Fruit fly (Drosophila melanogaster) whole organism, embryonic: Measurements from ENCODE around the gene SdicC.

Source experiments
- Abd-B ChIP-seq: fragments of 200-800 bp; sonication (Bioruptor generic); optimal IDR thresholded peaks from 2 replicates; lab custom pipeline; 2018; ENCODE audit warnings: missing biosample characterization, mild to moderate bottlenecking, missing genetic modification characterization, moderate library complexity
- Atf-2 ChIP-seq: fragments of 200-800 bp; sonication (Bioruptor generic); optimal IDR thresholded peaks from 2 replicates; lab custom pipeline; 2016; ENCODE audit warnings: missing biosample characterization, missing genetic modification characterization
- Awh ChIP-seq: fragments of 200-800 bp; sonication (Bioruptor generic); IDR thresholded peaks from 2 replicates; pipeline ENCODE4, ENCODE4 v1.3.6; 2022; ENCODE audit warnings: missing biosample characterization, missing genetic modification characterization
- CG10431 ChIP-seq: fragments of 200-800 bp; sonication (Bioruptor generic); optimal IDR thresholded peaks from 3 replicates; lab custom pipeline; 2018; ENCODE audit warnings: missing biosample characterization, mild to moderate bottlenecking, missing genetic modification characterization
- CG12104 ChIP-seq: fragments of 200-800 bp; sonication (Bioruptor generic); optimal IDR thresholded peaks from 3 replicates; lab custom pipeline; 2016; ENCODE audit warnings: missing biosample characterization, missing genetic modification characterization
- CG12942 ChIP-seq: fragments of 200-800 bp; sonication (Bioruptor generic); optimal IDR thresholded peaks from 3 replicates; lab custom pipeline; 2016; ENCODE audit warnings: missing biosample characterization, missing genetic modification characterization
- CG13894 ChIP-seq: fragments of 200-800 bp; sonication (Bioruptor generic); optimal IDR thresholded peaks from 3 replicates; lab custom pipeline; 2018; ENCODE audit warnings: missing biosample characterization, mild to moderate bottlenecking, missing genetic modification characterization, moderate library complexity
- CG14441 ChIP-seq: fragments of 200-800 bp; sonication (Bioruptor generic); IDR thresholded peaks from 2 replicates; pipeline ENCODE4 v1.3.6; 2022; ENCODE audit warnings: missing biosample characterization, missing genetic modification characterization
- CG14710 ChIP-seq: fragments of 200-800 bp; sonication (Bioruptor generic); optimal IDR thresholded peaks from 3 replicates; lab custom pipeline; 2019; ENCODE audit warnings: missing biosample characterization, mild to moderate bottlenecking, missing genetic modification characterization, moderate library complexity
- CG14965 ChIP-seq: fragments of 200-800 bp; sonication (Bioruptor generic); optimal IDR thresholded peaks from 2 replicates; lab custom pipeline; 2016; ENCODE audit warnings: missing biosample characterization, missing genetic modification characterization, borderline replicate concordance
- CG17186 ChIP-seq: fragments of 200-800 bp; sonication (Bioruptor generic); optimal IDR thresholded peaks from 3 replicates; lab custom pipeline; 2017; ENCODE audit warnings: missing biosample characterization, missing genetic modification reagents, missing genetic modification characterization
- CG18764 ChIP-seq: fragments of 200-800 bp; sonication (Bioruptor generic); optimal IDR thresholded peaks from 3 replicates; lab custom pipeline; 2016; ENCODE audit warnings: missing biosample characterization, missing genetic modification characterization
- CG2116 ChIP-seq: fragments of 200-800 bp; sonication (Bioruptor generic); optimal IDR thresholded peaks from 3 replicates; lab custom pipeline; 2018; ENCODE audit warnings: missing biosample characterization, mild to moderate bottlenecking, missing genetic modification characterization
- CG2875 ChIP-seq: fragments of 200-800 bp; sonication (Bioruptor generic); optimal IDR thresholded peaks from 2 replicates; lab custom pipeline; 2017; ENCODE audit warnings: missing biosample characterization, mild to moderate bottlenecking, missing genetic modification characterization, missing genetic modification reagents
- CG32772 ChIP-seq: fragments of 200-800 bp; sonication (Bioruptor generic); IDR thresholded peaks from 2 replicates; pipeline ENCODE4 v1.3.6; 2022; ENCODE audit warnings: missing biosample characterization, missing genetic modification characterization
- CG3281 ChIP-seq: fragments of 200-800 bp; sonication (Bioruptor generic); optimal IDR thresholded peaks from 3 replicates; lab custom pipeline; 2017; ENCODE audit warnings: missing biosample characterization, mild to moderate bottlenecking, missing genetic modification characterization
- CG3726 ChIP-seq: fragments of 200-800 bp; sonication (Bioruptor generic); IDR thresholded peaks from 3 replicates; pipeline ENCODE4, ENCODE4 v1.3.6; 2022; ENCODE audit warnings: missing biosample characterization, missing genetic modification characterization
- CG42726 ChIP-seq: fragments of 200-800 bp; sonication (Bioruptor generic); IDR thresholded peaks from 2 replicates; pipeline ENCODE4 v1.3.6; 2022; ENCODE audit warnings: missing biosample characterization, missing genetic modification characterization; ENCODE audit not compliant: partially characterized antibody
- CG5180 ChIP-seq: fragments of 200-800 bp; sonication (Bioruptor generic); optimal IDR thresholded peaks from 3 replicates; lab custom pipeline; 2017; ENCODE audit warnings: missing biosample characterization, missing genetic modification characterization, mild to moderate bottlenecking, moderate library complexity, missing genetic modification reagents
- CG7839 ChIP-seq: fragments of 200-800 bp; sonication (Bioruptor generic); optimal IDR thresholded peaks from 3 replicates; lab custom pipeline; 2018; ENCODE audit warnings: missing biosample characterization, mild to moderate bottlenecking, missing genetic modification characterization, moderate library complexity
- CG8359 ChIP-seq: fragments of 200-800 bp; sonication (Bioruptor generic); optimal IDR thresholded peaks from 2 replicates; lab custom pipeline; 2017; ENCODE audit warnings: missing biosample characterization, mild to moderate bottlenecking, missing genetic modification characterization, borderline replicate concordance
- CoRest ChIP-seq: fragments of 200-800 bp; sonication (Bioruptor generic); optimal IDR thresholded peaks from 3 replicates; lab custom pipeline; 2018; ENCODE audit warnings: missing biosample characterization, mild to moderate bottlenecking, missing genetic modification characterization, moderate library complexity
- Dll ChIP-seq: fragments of 200-800 bp; sonication (Bioruptor generic); IDR thresholded peaks from 4 replicates; pipeline ENCODE4 v1.3.6; 2022; ENCODE audit warnings: missing biosample characterization, missing genetic modification characterization; ENCODE audit not compliant: partially characterized antibody
- Dp ChIP-seq: fragments of 200-800 bp; sonication (Bioruptor generic); optimal IDR thresholded peaks from 2 replicates; lab custom pipeline; 2018; ENCODE audit warnings: missing biosample characterization, mild to moderate bottlenecking, missing genetic modification characterization, moderate library complexity
- HLH3B ChIP-seq: fragments of 200-800 bp; sonication (Bioruptor generic); IDR thresholded peaks from 2 replicates; pipeline ENCODE4 v1.3.6; 2022; ENCODE audit warnings: missing biosample characterization, missing genetic modification characterization
- Hsf ChIP-seq: fragments of 200-800 bp; sonication (Bioruptor generic); optimal IDR thresholded peaks from 3 replicates; lab custom pipeline; 2016; ENCODE audit warnings: missing biosample characterization, missing genetic modification characterization
- Med ChIP-seq: fragments of 200-800 bp; sonication (Bioruptor generic); peaks from one replicate; lab custom pipeline; 2016; ENCODE audit warnings: missing biosample characterization, missing genetic modification characterization, mild to moderate bottlenecking, inconsistent platforms, moderate library complexity
- Nf-YC ChIP-seq: fragments of 200-800 bp; optimal IDR thresholded peaks from 3 replicates; lab custom pipeline; 2019; ENCODE audit warnings: missing biosample characterization, mild to moderate bottlenecking, missing genetic modification characterization, moderate library complexity
- Ptx1 ChIP-seq: fragments of 200-800 bp; sonication (Bioruptor generic); IDR thresholded peaks from 2 replicates; pipeline ENCODE4 v1.3.6; 2022; ENCODE audit warnings: missing biosample characterization, missing genetic modification characterization
- Sry-δ ChIP-seq: fragments of 200-800 bp; sonication (Bioruptor generic); optimal IDR thresholded peaks from 2 replicates; lab custom pipeline; 2016; ENCODE audit warnings: missing biosample characterization, missing genetic modification characterization
- Xbp1 ChIP-seq: fragments of 200-800 bp; sonication (Bioruptor generic); optimal IDR thresholded peaks from 3 replicates; lab custom pipeline; 2016; ENCODE audit warnings: missing biosample characterization, mild to moderate bottlenecking, missing genetic modification characterization
- amos ChIP-seq: fragments of 200-800 bp; sonication (Bioruptor generic); IDR thresholded peaks from 2 replicates; pipeline ENCODE4 v1.3.6; 2022; ENCODE audit warnings: missing biosample characterization, missing genetic modification characterization; ENCODE audit not compliant: partially characterized antibody
- ap ChIP-seq: fragments of 200-800 bp; sonication (Bioruptor generic); IDR thresholded peaks from 2 replicates; pipeline ENCODE4 v1.3.6; 2022; ENCODE audit warnings: missing biosample characterization, missing genetic modification characterization
- ase ChIP-seq: fragments of 200-800 bp; sonication (Bioruptor generic); IDR thresholded peaks from 3 replicates; pipeline ENCODE4 v1.3.6; 2022; ENCODE audit warnings: missing biosample characterization, missing genetic modification characterization
- bab2 ChIP-seq: fragments of 200-800 bp; sonication (Bioruptor generic); optimal IDR thresholded peaks from 2 replicates; lab custom pipeline; 2016; ENCODE audit warnings: missing biosample characterization, missing genetic modification characterization
- chn ChIP-seq: fragments of 200-800 bp; sonication (Bioruptor generic); optimal IDR thresholded peaks from 2 replicates; lab custom pipeline; 2016; ENCODE audit warnings: missing biosample characterization, missing genetic modification characterization
- disco-r ChIP-seq: fragments of 200-800 bp; sonication (Bioruptor generic); optimal IDR thresholded peaks from 2 replicates; lab custom pipeline; 2016; ENCODE audit warnings: missing biosample characterization, missing genetic modification characterization
- eyg ChIP-seq: fragments of 200-800 bp; sonication (Bioruptor generic); optimal IDR thresholded peaks from 3 replicates; lab custom pipeline; 2016; ENCODE audit warnings: missing biosample characterization, missing genetic modification characterization
- fd64A ChIP-seq: fragments of 200-800 bp; sonication (Bioruptor generic); optimal IDR thresholded peaks from 3 replicates; lab custom pipeline; 2018; ENCODE audit warnings: missing biosample characterization, mild to moderate bottlenecking, missing genetic modification characterization
- lilli ChIP-seq: fragments of 200-800 bp; sonication (Bioruptor generic); optimal IDR thresholded peaks from 3 replicates; lab custom pipeline; 2016; ENCODE audit warnings: missing biosample characterization, missing genetic modification characterization
- nerfin-1 ChIP-seq: fragments of 200-800 bp; sonication (Bioruptor generic); optimal IDR thresholded peaks from 3 replicates; lab custom pipeline; 2019; ENCODE audit warnings: missing biosample characterization, mild to moderate bottlenecking, missing genetic modification characterization, moderate library complexity
- nom ChIP-seq: fragments of 200-800 bp; sonication (Bioruptor generic); optimal IDR thresholded peaks from 2 replicates; lab custom pipeline; 2017; ENCODE audit warnings: missing biosample characterization, missing genetic modification characterization, mild to moderate bottlenecking, moderate library complexity, missing genetic modification reagents
- pan ChIP-seq, 4 experiments: fragments of >200 bp in 3 of 4; fragments of 200-800 bp in 1 of 4; sonication (Bioruptor generic) in 1 of 4; optimal IDR thresholded peaks in 3 of 4; IDR thresholded peaks in 1 of 4; 2 replicates each; pipeline versions ENCODE4 v1.3.6 to Lab custom; 2017 to 2022; ENCODE audit warnings: missing biosample characterization in 2 of 4, missing genetic modification characterization in 2 of 4, mixed read lengths in 1 of 4
- phol ChIP-seq: fragments of 200-800 bp; sonication (Bioruptor generic); optimal IDR thresholded peaks from 3 replicates; lab custom pipeline; 2018; ENCODE audit warnings: missing biosample characterization, mild to moderate bottlenecking, missing genetic modification characterization, moderate library complexity
- pzg ChIP-seq: fragments of 200-800 bp; sonication (Bioruptor generic); optimal IDR thresholded peaks from 3 replicates; lab custom pipeline; 2018; ENCODE audit warnings: missing biosample characterization, mild to moderate bottlenecking, missing genetic modification characterization, moderate library complexity
- stwl ChIP-seq: fragments of 200-800 bp; sonication (Bioruptor generic); optimal IDR thresholded peaks from 3 replicates; lab custom pipeline; 2018; ENCODE audit warnings: missing biosample characterization, mild to moderate bottlenecking, missing genetic modification characterization, moderate library complexity
- vvl ChIP-seq: fragments of 200-800 bp; sonication (Bioruptor generic); IDR thresholded peaks from 2 replicates; pipeline ENCODE4 v1.3.6; 2022; ENCODE audit warnings: missing biosample characterization, missing genetic modification characterization
- wor ChIP-seq: fragments of 200-800 bp; sonication (Bioruptor generic); IDR thresholded peaks from 2 replicates; pipeline ENCODE4 v1.3.6; 2022; ENCODE audit warnings: missing biosample characterization, missing genetic modification characterization
- zen2 ChIP-seq: fragments of 200-800 bp; sonication (Bioruptor generic); IDR thresholded peaks from 3 replicates; pipeline ENCODE4 v1.3.6; 2022; ENCODE audit warnings: missing biosample characterization, missing genetic modification characterization; ENCODE audit not compliant: partially characterized antibody
- zfh2 ChIP-seq: fragments of 200-800 bp; sonication (Bioruptor generic); optimal IDR thresholded peaks from 2 replicates; lab custom pipeline; 2016; ENCODE audit warnings: missing biosample characterization, missing genetic modification characterization

SdicC gene

DNA sequence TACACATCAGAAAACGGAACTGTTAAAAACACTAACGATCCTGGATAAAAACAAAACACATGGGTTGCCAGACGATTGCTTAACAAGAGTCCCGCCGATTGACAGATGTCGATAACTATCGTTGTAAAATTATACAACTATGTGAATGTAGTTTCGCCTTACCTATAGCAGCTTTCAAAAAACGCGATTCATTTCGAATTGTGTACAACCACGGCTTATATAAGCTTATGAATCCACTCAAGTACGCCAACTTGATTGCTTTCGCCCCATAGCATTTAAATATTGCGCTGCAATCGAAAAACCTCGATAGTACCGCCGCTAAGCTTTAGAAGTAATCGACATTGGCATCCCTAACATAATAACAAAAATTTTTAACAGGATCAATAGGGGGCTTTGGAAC, 47.2 kb downstream of the SdicC start, which contains the start of the genes CG9581 and CG9578:
Gene CG9581, minus strand, starts transcription at position 84 of the 400 bp plus-strand sequence.
Gene CG9578, plus strand, starts transcription at position 325 of the 400 bp plus-strand sequence.
- TF ChIP-seq lilli (peak; percentile 14), CG18764 (GFP tag; lab: Kevin White, UChicago) (no peak), Ptx1 (GFP tag; lab: Robert Waterston, UW) (no peak), pzg (GFP tag; lab: Kevin White, UChicago) (peak; percentile 51), CG2116 (GFP tag; lab: Kevin White, UChicago) (peak; percentile 83), Atf-2 (GFP tag; lab: Kevin White, UChicago) (no peak), Sry-δ (GFP tag; lab: Kevin White, UChicago) (peak; percentile 82), CG14965 (GFP tag; lab: Kevin White, UChicago) (no peak), ase (GFP tag; lab: Robert Waterston, UW) (no peak), CG14710 (tag; lab: Kevin White, UChicago) (peak; percentile 27), nerfin-1 (peak; percentile 2), CG12104 (GFP tag; lab: Kevin White, UChicago) (no peak), CG13894 (no peak), Hsf (GFP tag; lab: Kevin White, UChicago) (no peak), CG5180 (no peak), zen2 (peak; percentile 48; the same call in 1 of the 3 replicates), Abd-B (GFP tag; lab: Kevin White, UChicago) (no peak), CG3281 (GFP tag; lab: Kevin White, UChicago) (no peak), CG14441 (GFP tag; lab: Robert Waterston, UW) (no peak), pan (optimal IDR thresholded peaks at IDR 0.05; lab: Kevin White, UChicago) (no peak), pan (GFP tag; optimal IDR thresholded peaks at IDR 0.05 in 1 of 2, IDR thresholded peaks at IDR 0.05 in 1 of 2) (no peak), Dll (peak; percentile 89), HLH3B (GFP tag; lab: Robert Waterston, UW) (no peak), phol (tag; lab: Kevin White, UChicago) (peak; percentile 26), eyg (GFP tag; lab: Kevin White, UChicago) (no peak), Nf-YC (peak; percentile 6), CG12942 (GFP tag; lab: Kevin White, UChicago) (no peak), Dp (GFP tag; lab: Kevin White, UChicago) (peak; percentile 78), Med (GFP tag; lab: Kevin White, UChicago) (peak; percentile 37), CG17186 (GFP tag; lab: Kevin White, UChicago) (peak; percentile 10), Xbp1 (GFP tag; lab: Kevin White, UChicago) (no peak), wor (GFP tag; lab: Robert Waterston, UW) (no peak), zfh2 (GFP tag; lab: Kevin White, UChicago) (no peak), bab2 (GFP tag; lab: Kevin White, UChicago) (no peak), CG42726 (GFP tag; lab: Robert Waterston, UW) (0 out of 2 replicates have a peak, but pooled peaks have one; percentile 33), vvl (no peak), chn (GFP tag; lab: Kevin White, UChicago) (no peak), CG8359 (GFP tag; lab: Kevin White, UChicago) (no peak), CG32772 (no peak), stwl (tag; lab: Kevin White, UChicago) (peak; percentile 44), CG3726 (GFP tag; lab: Robert Waterston, UW) (no peak), CG10431 (no peak), CG2875 (GFP tag; lab: Kevin White, UChicago) (no peak), Awh (GFP tag; lab: Robert Waterston, UW) (no peak), fd64A (GFP tag; lab: Kevin White, UChicago) (no peak), CG7839 (tag; lab: Kevin White, UChicago) (no peak), amos (GFP tag; lab: Robert Waterston, UW) (peak; percentile 63), CoRest (tag; lab: Kevin White, UChicago) (peak; percentile 40), disco-r (no peak), ap (no peak), nom (no peak)
